Fruit fly (Drosophila melanogaster) whole organism, embryonic: Measurements from ENCODE around the gene PAPLA1.
A peak's percentile ranks its signal among the peaks of the same experiment; 100 is the strongest.

Source experiments
- Ada2b ChIP-seq: fragments of 200-800 bp; sonication (Bioruptor generic); IDR thresholded peaks from 2 replicates; pipeline ENCODE4 v1.3.6; 2022; ENCODE audit warnings: missing biosample characterization, missing genetic modification characterization
- Adf1 ChIP-seq: fragments of 200-800 bp; sonication (Bioruptor generic); IDR thresholded peaks from 2 replicates; pipeline ENCODE4 v1.3.6; 2022; ENCODE audit warnings: missing biosample characterization, missing genetic modification characterization
- Bgb ChIP-seq: fragments of 200-800 bp; sonication (Bioruptor generic); IDR thresholded peaks from 2 replicates; pipeline ENCODE4 v1.3.6; 2022; ENCODE audit warnings: missing biosample characterization, missing genetic modification characterization; ENCODE audit not compliant: partially characterized antibody
- CG10543 ChIP-seq: fragments of 200-800 bp; sonication (Bioruptor generic); optimal IDR thresholded peaks from 3 replicates; lab custom pipeline; 2017; ENCODE audit warnings: missing biosample characterization, mild to moderate bottlenecking, missing genetic modification characterization, moderate library complexity
- CG11560 ChIP-seq: fragments of 200-800 bp; sonication (Bioruptor generic); IDR thresholded peaks from 3 replicates; pipeline ENCODE4 v1.3.6; 2022; ENCODE audit warnings: missing biosample characterization, missing genetic modification characterization
- CG12219 ChIP-seq: fragments of 200-800 bp; sonication (Bioruptor generic); optimal IDR thresholded peaks from 3 replicates; lab custom pipeline; 2018; ENCODE audit warnings: missing biosample characterization, mild to moderate bottlenecking, missing genetic modification characterization
- CG12659 ChIP-seq: fragments of 200-800 bp; sonication (Bioruptor generic); optimal IDR thresholded peaks from 3 replicates; lab custom pipeline; 2017; ENCODE audit warnings: mild to moderate bottlenecking, missing biosample characterization, missing genetic modification reagents, missing genetic modification characterization
- CG14014 ChIP-seq: fragments of 200-800 bp; sonication (Bioruptor generic); IDR thresholded peaks from 2 replicates; pipeline ENCODE4 v1.3.6; 2022; ENCODE audit warnings: missing biosample characterization, missing genetic modification characterization
- CG2116 ChIP-seq: fragments of 200-800 bp; sonication (Bioruptor generic); optimal IDR thresholded peaks from 3 replicates; lab custom pipeline; 2018; ENCODE audit warnings: missing biosample characterization, mild to moderate bottlenecking, missing genetic modification characterization
- CG30431 ChIP-seq: fragments of 200-800 bp; sonication (Bioruptor generic); optimal IDR thresholded peaks from 2 replicates; lab custom pipeline; 2017; ENCODE audit warnings: missing biosample characterization, missing genetic modification characterization
- CG31388 ChIP-seq: fragments of 200-800 bp; sonication (Bioruptor generic); optimal IDR thresholded peaks from 2 replicates; lab custom pipeline; 2016; ENCODE audit warnings: missing biosample characterization, missing genetic modification characterization
- CG31441 ChIP-seq: fragments of 200-800 bp; sonication (Bioruptor generic); IDR thresholded peaks from 2 replicates; pipeline ENCODE4 v1.3.6; 2022; ENCODE audit warnings: missing biosample characterization, missing genetic modification characterization
- CG4360 ChIP-seq: fragments of 200-800 bp; sonication (Bioruptor generic); IDR thresholded peaks from 2 replicates; pipeline ENCODE4 v1.3.6; 2022; ENCODE audit warnings: missing biosample characterization, missing genetic modification characterization
- CG4404 ChIP-seq: fragments of 200-800 bp; sonication (Bioruptor generic); IDR thresholded peaks from 2 replicates; pipeline ENCODE4 v1.3.6; 2022; ENCODE audit warnings: missing biosample characterization, missing genetic modification characterization
- CG4707 ChIP-seq: fragments of 200-800 bp; sonication (Bioruptor generic); optimal IDR thresholded peaks from 2 replicates; lab custom pipeline; 2018; ENCODE audit warnings: missing biosample characterization, mild to moderate bottlenecking, missing genetic modification characterization, moderate library complexity
- CG4820 ChIP-seq: fragments of 200-800 bp; sonication (Bioruptor generic); optimal IDR thresholded peaks from 3 replicates; lab custom pipeline; 2016; ENCODE audit warnings: missing biosample characterization, missing genetic modification characterization
- CG6272 ChIP-seq: fragments of 200-800 bp; sonication (Bioruptor generic); IDR thresholded peaks from 2 replicates; pipeline ENCODE4 v1.3.6; 2022; ENCODE audit warnings: missing biosample characterization, missing genetic modification characterization
- CG6654 ChIP-seq: fragments of 200-800 bp; sonication (Bioruptor generic); optimal IDR thresholded peaks from 2 replicates; lab custom pipeline; 2017; ENCODE audit warnings: missing biosample characterization, mild to moderate bottlenecking, missing genetic modification characterization
- CG6689 ChIP-seq: fragments of 200-800 bp; sonication (Bioruptor generic); IDR thresholded peaks from 2 replicates; pipeline ENCODE4 v1.3.6; 2022; ENCODE audit warnings: missing biosample characterization, missing genetic modification characterization
- CG7357 ChIP-seq: fragments of 200-800 bp; sonication (Bioruptor generic); IDR thresholded peaks from 3 replicates; pipeline ENCODE4 v1.3.6; 2022; ENCODE audit warnings: missing biosample characterization, missing genetic modification characterization
- CG8089 ChIP-seq: fragments of 200-800 bp; sonication (Bioruptor generic); optimal IDR thresholded peaks from 3 replicates; lab custom pipeline; 2016; ENCODE audit warnings: missing biosample characterization, missing genetic modification characterization
- CG8478 ChIP-seq: fragments of >200 bp; optimal IDR thresholded peaks from 2 replicates; lab custom pipeline; 2018
- CG8924 ChIP-seq: fragments of 200-800 bp; optimal IDR thresholded peaks from 3 replicates; lab custom pipeline; 2019; ENCODE audit warnings: missing biosample characterization, mild to moderate bottlenecking, missing genetic modification characterization, moderate library complexity
- CG9817 ChIP-seq: fragments of 200-800 bp; sonication (Bioruptor generic); optimal IDR thresholded peaks from 2 replicates; lab custom pipeline; 2018; ENCODE audit warnings: missing biosample characterization, mild to moderate bottlenecking, missing genetic modification characterization, moderate library complexity
- CrebB ChIP-seq: fragments of 200-800 bp; sonication (Bioruptor generic); optimal IDR thresholded peaks from 3 replicates; lab custom pipeline; 2018; ENCODE audit warnings: missing biosample characterization, mild to moderate bottlenecking, missing genetic modification characterization
- Dip3 ChIP-seq: fragments of 200-800 bp; sonication (Bioruptor generic); optimal IDR thresholded peaks from 3 replicates; lab custom pipeline; 2016; ENCODE audit warnings: missing biosample characterization, missing genetic modification characterization
- H2.0 ChIP-seq: fragments of 200-800 bp; sonication (Bioruptor generic); IDR thresholded peaks from 2 replicates; pipeline ENCODE4 v1.3.6; 2022; ENCODE audit warnings: missing biosample characterization, missing genetic modification characterization
- HHEX ChIP-seq: fragments of 200-800 bp; sonication (Bioruptor generic); optimal IDR thresholded peaks from 3 replicates; lab custom pipeline; 2017; ENCODE audit warnings: missing biosample characterization, mild to moderate bottlenecking, missing genetic modification characterization, missing genetic modification reagents
- HmgD ChIP-seq: fragments of 200-800 bp; sonication (Bioruptor generic); optimal IDR thresholded peaks from 3 replicates; lab custom pipeline; 2016; ENCODE audit warnings: missing biosample characterization, missing genetic modification characterization
- Mad ChIP-seq: fragments of 200-800 bp; sonication (Bioruptor generic); optimal IDR thresholded peaks from 2 replicates; lab custom pipeline; 2016; ENCODE audit warnings: missing biosample characterization, missing genetic modification characterization
- Oaz ChIP-seq: fragments of 200-800 bp; sonication (Bioruptor generic); IDR thresholded peaks from 2 replicates; pipeline ENCODE4 v1.3.6; 2022; ENCODE audit warnings: missing biosample characterization, missing genetic modification characterization
- Ptx1 ChIP-seq: fragments of 200-800 bp; sonication (Bioruptor generic); IDR thresholded peaks from 2 replicates; pipeline ENCODE4 v1.3.6; 2022; ENCODE audit warnings: missing biosample characterization, missing genetic modification characterization
- ash1 ChIP-seq: fragments of 200-800 bp; sonication (Bioruptor generic); optimal IDR thresholded peaks from 2 replicates; lab custom pipeline; 2018; ENCODE audit warnings: missing biosample characterization, mild to moderate bottlenecking, missing genetic modification characterization
- bcd ChIP-seq: fragments of 200-800 bp; sonication (Bioruptor generic); optimal IDR thresholded peaks from 2 replicates; lab custom pipeline; 2017; ENCODE audit warnings: missing biosample characterization, mild to moderate bottlenecking, missing genetic modification characterization
- chn ChIP-seq: fragments of 200-800 bp; sonication (Bioruptor generic); optimal IDR thresholded peaks from 2 replicates; lab custom pipeline; 2016; ENCODE audit warnings: missing biosample characterization, missing genetic modification characterization
- dan ChIP-seq: fragments of 200-800 bp; sonication (Bioruptor generic); IDR thresholded peaks from 2 replicates; pipeline ENCODE4 v1.3.6; 2022; ENCODE audit warnings: missing biosample characterization, missing genetic modification characterization
- dmrt99B ChIP-seq: fragments of 200-800 bp; sonication (Bioruptor generic); optimal IDR thresholded peaks from 2 replicates; lab custom pipeline; 2018; ENCODE audit warnings: missing biosample characterization, mild to moderate bottlenecking, missing genetic modification characterization, moderate library complexity
- ftz-f1 ChIP-seq: fragments of 200-800 bp; sonication (Bioruptor generic); optimal IDR thresholded peaks from 2 replicates; lab custom pipeline; 2016; ENCODE audit warnings: missing biosample characterization, missing genetic modification characterization
- gcm ChIP-seq: fragments of 200-800 bp; sonication (Bioruptor generic); optimal IDR thresholded peaks from 2 replicates; lab custom pipeline; 2019; ENCODE audit warnings: missing biosample characterization, mild to moderate bottlenecking, missing genetic modification characterization, moderate library complexity
- ham ChIP-seq: fragments of 200-800 bp; sonication (Bioruptor generic); IDR thresholded peaks from 2 replicates; pipeline ENCODE4 v1.3.6; 2022; ENCODE audit warnings: missing biosample characterization, missing genetic modification characterization
- kni ChIP-seq: fragments of 200-800 bp; sonication (Bioruptor generic); optimal IDR thresholded peaks from 3 replicates; lab custom pipeline; 2017; ENCODE audit warnings: mild to moderate bottlenecking, missing biosample characterization, missing genetic modification reagents, missing genetic modification characterization
- knrl ChIP-seq: fragments of 200-800 bp; sonication (Bioruptor generic); IDR thresholded peaks from 3 replicates; pipeline ENCODE4 v1.3.6; 2022; ENCODE audit warnings: missing biosample characterization, missing genetic modification characterization; ENCODE audit not compliant: partially characterized antibody
- pho ChIP-seq: fragments of 200-800 bp; sonication (Bioruptor generic); optimal IDR thresholded peaks from 2 replicates; lab custom pipeline; 2016; ENCODE audit warnings: missing biosample characterization, missing genetic modification characterization
- ranshi ChIP-seq: fragments of 200-800 bp; sonication (Bioruptor generic); IDR thresholded peaks from 2 replicates; pipeline ENCODE4 v1.3.6; 2022; ENCODE audit warnings: missing biosample characterization, missing genetic modification characterization
- scrt ChIP-seq: fragments of 200-800 bp; sonication (Bioruptor generic); optimal IDR thresholded peaks from 2 replicates; lab custom pipeline; 2018; ENCODE audit warnings: missing biosample characterization, mild to moderate bottlenecking, missing genetic modification characterization, moderate library complexity
- sens-2 ChIP-seq: fragments of 200-800 bp; sonication (Bioruptor generic); IDR thresholded peaks from 2 replicates; pipeline ENCODE4 v1.3.6; 2022; ENCODE audit warnings: missing biosample characterization, missing genetic modification characterization
- sob ChIP-seq: fragments of 200-800 bp; sonication (Bioruptor generic); IDR thresholded peaks from 2 replicates; pipeline ENCODE4 v1.3.6; 2022; ENCODE audit warnings: missing biosample characterization, missing genetic modification characterization
- stc ChIP-seq: fragments of 200-800 bp; sonication (Bioruptor generic); IDR thresholded peaks from 2 replicates; pipeline ENCODE4 v1.3.6; 2022; ENCODE audit warnings: missing biosample characterization, missing genetic modification characterization
- tna ChIP-seq: fragments of 200-800 bp; sonication (Bioruptor generic); IDR thresholded peaks from 2 replicates; pipeline ENCODE4 v1.3.6; 2022; ENCODE audit warnings: missing biosample characterization, missing genetic modification characterization; ENCODE audit not compliant: partially characterized antibody
- vvl ChIP-seq: fragments of 200-800 bp; sonication (Bioruptor generic); IDR thresholded peaks from 2 replicates; pipeline ENCODE4 v1.3.6; 2022; ENCODE audit warnings: missing biosample characterization, missing genetic modification characterization
- z ChIP-seq: fragments of 200-800 bp; sonication (Bioruptor generic); IDR thresholded peaks from 3 replicates; pipeline ENCODE4 v1.3.6; 2022; ENCODE audit warnings: missing biosample characterization, missing genetic modification characterization
- zen ChIP-seq: fragments of 200-800 bp; sonication (Bioruptor generic); optimal IDR thresholded peaks from 3 replicates; lab custom pipeline; 2018; ENCODE audit warnings: missing biosample characterization, mild to moderate bottlenecking, missing genetic modification characterization, moderate library complexity

The PAPLA1 gene

dm6 chr2L:8156682-8157081 lies 2.8 kb downstream of the PAPLA1 start (continued):
- TF ChIP-seq CG4820 (peak; percentile 64), CG6272 (GFP tag; lab: Robert Waterston, UW) (peak; percentile 57), gcm (GFP tag; lab: Kevin White, UChicago) (peak; percentile 30), Bgb (GFP tag; lab: Robert Waterston, UW) (peak; percentile 41; the same call in 1 of the 2 replicates), CG8924 (peak; percentile 69), CG14014 (peak; percentile 67), stc (peak; percentile 69), sens-2 (GFP tag; lab: Robert Waterston, UW) (no peak), CG4707 (no peak), dmrt99B (tag; lab: Kevin White, UChicago) (peak; percentile 68), knrl (no peak), CG8089 (GFP tag; lab: Kevin White, UChicago) (peak; percentile 28), CG31388 (GFP tag; lab: Kevin White, UChicago) (peak; percentile 8), CG4404 (peak; percentile 52), zen (tag; lab: Kevin White, UChicago) (peak; percentile 69), ham (GFP tag; lab: Robert Waterston, UW) (no peak), Mad (GFP tag; lab: Kevin White, UChicago) (peak; percentile 71), Oaz (GFP tag; lab: Robert Waterston, UW) (no peak), Ada2b (peak; percentile 51; the same call in 1 of the 2 replicates), HmgD (peak; percentile 9), CG12219 (no peak), sob (GFP tag; lab: Robert Waterston, UW) (peak; percentile 62), ranshi (GFP tag; lab: Robert Waterston, UW) (0 out of 2 replicates have a peak, but pooled peaks have one; percentile 29), CG6689 (GFP tag; lab: Robert Waterston, UW) (peak; percentile 69; the same call in 1 of the 2 replicates), kni (GFP tag; lab: Kevin White, UChicago) (peak; percentile 10), CG31441 (peak; percentile 70), z (no peak), CG4360 (GFP tag; lab: Robert Waterston, UW) (peak; percentile 30; the same call in 1 of the 2 replicates), CG2116 (GFP tag; lab: Kevin White, UChicago) (peak; percentile 51), CG11560 (tag; lab: Robert Waterston, UW) (0 out of 3 replicates have a peak, but pooled peaks have one; percentile 14), dan (no peak), tna (no peak), scrt (GFP tag; lab: Kevin White, UChicago) (peak; percentile 95), HHEX (GFP tag; lab: Kevin White, UChicago) (peak; percentile 67), Dip3 (peak; percentile 76), ftz-f1 (GFP tag; lab: Kevin White, UChicago) (peak; percentile 71), Adf1 (peak; percentile 57), bcd (GFP tag; lab: Kevin White, UChicago) (peak; percentile 74), pho (GFP tag; lab: Kevin White, UChicago) (peak; percentile 72), Ptx1 (GFP tag; lab: Robert Waterston, UW) (peak; percentile 64), vvl (GFP tag; lab: Robert Waterston, UW) (peak; percentile 89), chn (peak; percentile 77), CrebB (peak; percentile 57), ash1 (GFP tag; lab: Kevin White, UChicago) (no peak), H2.0 (GFP tag; lab: Robert Waterston, UW) (peak; percentile 41; the same call in 1 of the 2 replicates), CG10543 (GFP tag; lab: Kevin White, UChicago) (peak; percentile 23), CG30431 (GFP tag; lab: Kevin White, UChicago) (peak; percentile 16), CG9817 (tag; lab: Kevin White, UChicago) (peak; percentile 80), CG6654 (GFP tag; lab: Kevin White, UChicago) (peak; percentile 26), CG8478 (lab: Kevin White, UChicago) (no peak), CG7357 (GFP tag; lab: Robert Waterston, UW) (no peak), CG12659 (GFP tag; lab: Kevin White, UChicago) (peak; percentile 66)
